Fruit fly (Drosophila melanogaster): ENCODE data around the gene CG8461.

The CG8461 gene

DNA sequence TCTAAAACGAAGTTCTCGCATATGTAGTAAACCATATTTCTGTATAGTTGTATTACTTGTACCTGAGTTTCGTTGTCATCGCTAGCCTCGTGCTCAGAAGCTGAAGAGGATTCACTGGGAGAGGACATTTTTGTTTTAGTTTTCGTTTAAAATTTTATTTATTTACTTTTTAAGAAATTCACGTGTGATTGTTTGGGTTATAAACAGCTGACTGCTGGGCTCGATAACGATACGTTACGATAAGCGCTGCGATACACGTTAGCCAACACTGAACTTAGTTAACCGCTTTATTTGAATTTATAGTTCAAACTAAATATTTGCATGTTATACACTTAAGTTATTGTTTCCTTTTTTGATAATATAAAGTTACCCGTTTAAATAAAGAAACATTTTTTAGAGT, at the start of gene CG8461:
Gene CG8461 (minus strand): TSS at position 218 of the 400 bp plus-strand sequence.
- TF ChIP-seq Sox100B (GFP tag; optimal IDR thresholded peaks at IDR 0.05): no peak
- no peak for TF ChIP-seq Usf (GFP tag; optimal IDR thresholded peaks at IDR 0.05)
- TF ChIP-seq CG8281 (tag; optimal IDR thresholded peaks at IDR 0.05): no peak
- TF ChIP-seq hbn (GFP tag; IDR thresholded peaks at IDR 0.05; ENCODE audit: partially characterized antibody): peak; percentile 31; the same call in 1 of the 2 replicates
- TF ChIP-seq Scr (GFP tag; IDR thresholded peaks at IDR 0.05; ENCODE audit: partially characterized antibody): peak; percentile 61
- no peak for TF ChIP-seq CG12942 (GFP tag; optimal IDR thresholded peaks at IDR 0.05)
- TF ChIP-seq pzg (GFP tag; optimal IDR thresholded peaks at IDR 0.05): peak; percentile 26
- peak; percentile 42; the same call in 2 of the 3 replicates for TF ChIP-seq vnd (GFP tag; IDR thresholded peaks at IDR 0.05; ENCODE audit: partially characterized antibody)
- TF ChIP-seq Dbx (GFP tag; IDR thresholded peaks at IDR 0.05): no peak
- peak; percentile 70; the same call in 1 of the 3 replicates for TF ChIP-seq hb (GFP tag; IDR thresholded peaks at IDR 0.05; ENCODE audit: partially characterized antibody)
- TF ChIP-seq CG4617 (GFP tag; optimal IDR thresholded peaks at IDR 0.05; ENCODE audit: borderline replicate concordance): peak; percentile 15
- peak; percentile 51 for TF ChIP-seq ato (GFP tag; IDR thresholded peaks at IDR 0.05; ENCODE audit: partially characterized antibody)
- peak; percentile 15 for TF ChIP-seq CG2120 (GFP tag; optimal IDR thresholded peaks at IDR 0.05)
- peak; percentile 80 for TF ChIP-seq stwl (tag; optimal IDR thresholded peaks at IDR 0.05)
- TF ChIP-seq gem (tag; optimal IDR thresholded peaks at IDR 0.05): no peak
- peak; percentile 74 for TF ChIP-seq CG6791 (GFP tag; IDR thresholded peaks at IDR 0.05; ENCODE audit: partially characterized antibody)
- no peak for TF ChIP-seq CG16779 (GFP tag; IDR thresholded peaks at IDR 0.05)
- TF ChIP-seq CG13287 (GFP tag; IDR thresholded peaks at IDR 0.05; ENCODE audit: partially characterized antibody): peak; percentile 78
- TF ChIP-seq dati (GFP tag; IDR thresholded peaks at IDR 0.05): no peak
- TF ChIP-seq toy (GFP tag; IDR thresholded peaks at IDR 0.05): no peak
- peak; percentile 82 for TF ChIP-seq tna (GFP tag; IDR thresholded peaks at IDR 0.05; ENCODE audit: partially characterized antibody)
- peak; percentile 74 for TF ChIP-seq CG7963 (GFP tag; IDR thresholded peaks at IDR 0.05; ENCODE audit: partially characterized antibody)
- no peak for TF ChIP-seq CG10654 (GFP tag; optimal IDR thresholded peaks at IDR 0.05)
- TF ChIP-seq HLH4C (GFP tag; IDR thresholded peaks at IDR 0.05; ENCODE audit: partially characterized antibody): peak; percentile 89
- TF ChIP-seq CG34224 (GFP tag; IDR thresholded peaks at IDR 0.05; ENCODE audit: partially characterized antibody): peak; percentile 68; the same call in 2 of the 3 replicates
- TF ChIP-seq cwo (GFP tag; optimal IDR thresholded peaks at IDR 0.05): no peak
- TF ChIP-seq Myb (GFP tag; optimal IDR thresholded peaks at IDR 0.05): peak; percentile 56
- TF ChIP-seq crp (GFP tag; optimal IDR thresholded peaks at IDR 0.05): peak; percentile 58 to 94
- peak; percentile 62; the same call in 2 of the 3 replicates for TF ChIP-seq zen2 (GFP tag; IDR thresholded peaks at IDR 0.05; ENCODE audit: partially characterized antibody)
- peak; percentile 37; the same call in 1 of the 3 replicates for TF ChIP-seq Doc3 (GFP tag; IDR thresholded peaks at IDR 0.05; ENCODE audit: partially characterized antibody)
- TF ChIP-seq dpn (GFP tag; optimal IDR thresholded peaks at IDR 0.05): no peak
- peak; percentile 44; the same call in 1 of the 3 replicates for TF ChIP-seq CG16813 (GFP tag; IDR thresholded peaks at IDR 0.05; ENCODE audit: partially characterized antibody)
- peak; percentile 76 for TF ChIP-seq Bgb (GFP tag; IDR thresholded peaks at IDR 0.05; ENCODE audit: partially characterized antibody)
- TF ChIP-seq Dll (GFP tag; IDR thresholded peaks at IDR 0.05; ENCODE audit: partially characterized antibody): peak; percentile 67; the same call in 3 of the 4 replicates
- peak; percentile 47; the same call in 1 of the 2 replicates for TF ChIP-seq unc-4 (GFP tag; IDR thresholded peaks at IDR 0.05; ENCODE audit: partially characterized antibody)
- no peak for TF ChIP-seq sens-2 (GFP tag; IDR thresholded peaks at IDR 0.05)
- TF ChIP-seq CG31365 (tag; optimal IDR thresholded peaks at IDR 0.05): no peak
- TF ChIP-seq Dp (GFP tag; optimal IDR thresholded peaks at IDR 0.05): peak; percentile 92
- TF ChIP-seq Dref (GFP tag; IDR thresholded peaks at IDR 0.05): peak; percentile 76
- TF ChIP-seq Fer1 (GFP tag; optimal IDR thresholded peaks at IDR 0.05): no peak
- no peak for TF ChIP-seq CG3726 (GFP tag; IDR thresholded peaks at IDR 0.05)
- TF ChIP-seq Opbp (GFP tag; IDR thresholded peaks at IDR 0.05; ENCODE audit: partially characterized antibody): peak; percentile 62; the same call in 2 of the 3 replicates
- TF ChIP-seq CG14860 (GFP tag; IDR thresholded peaks at IDR 0.05; ENCODE audit: partially characterized antibody): peak; percentile 47; the same call in 2 of the 3 replicates
- no peak for TF ChIP-seq danr (GFP tag; IDR thresholded peaks at IDR 0.05)
- TF ChIP-seq CG10267 (tag; optimal IDR thresholded peaks at IDR 0.05): peak; percentile 91
- TF ChIP-seq nerfin-2 (GFP tag; IDR thresholded peaks at IDR 0.05; ENCODE audit: partially characterized antibody): 0 out of 2 replicates have a peak, but pooled peaks have one; percentile 33
- no peak for TF ChIP-seq psq (GFP tag; optimal IDR thresholded peaks at IDR 0.05)
